Fruit fly (Drosophila melanogaster) whole organism, embryonic: ENCODE data around the gene CG17221.

Experiments
- ATbp ChIP-seq: fragments of 200-800 bp; sonication (Bioruptor generic); optimal IDR thresholded peaks from 2 replicates; lab custom pipeline; 2017; ENCODE audit warnings: missing biosample characterization, mild to moderate bottlenecking, missing genetic modification characterization, missing genetic modification reagents
- CG10267 ChIP-seq: fragments of 200-800 bp; sonication (Bioruptor generic); optimal IDR thresholded peaks from 2 replicates; lab custom pipeline; 2018; ENCODE audit warnings: missing biosample characterization, mild to moderate bottlenecking, missing genetic modification characterization, moderate library complexity
- CG10321 ChIP-seq: fragments of 200-800 bp; sonication (Bioruptor generic); IDR thresholded peaks from 2 replicates; pipeline ENCODE4 v1.3.6; 2022; ENCODE audit warnings: missing biosample characterization, missing genetic modification characterization
- CG10431 ChIP-seq: fragments of 200-800 bp; sonication (Bioruptor generic); optimal IDR thresholded peaks from 3 replicates; lab custom pipeline; 2018; ENCODE audit warnings: missing biosample characterization, mild to moderate bottlenecking, missing genetic modification characterization
- CG10462 ChIP-seq: fragments of 200-800 bp; sonication (Bioruptor generic); optimal IDR thresholded peaks from 2 replicates; lab custom pipeline; 2016; ENCODE audit warnings: missing biosample characterization, missing genetic modification characterization
- CG14050 ChIP-seq: fragments of 200-800 bp; sonication (Bioruptor generic); IDR thresholded peaks from 3 replicates; pipeline ENCODE4 v1.3.6; 2022; ENCODE audit warnings: missing biosample characterization, missing genetic modification characterization
- CG1603 ChIP-seq: fragments of 200-800 bp; sonication (Bioruptor generic); optimal IDR thresholded peaks from 2 replicates; lab custom pipeline; 2019; ENCODE audit warnings: missing biosample characterization, mild to moderate bottlenecking, missing genetic modification characterization, moderate library complexity
- CG17186 ChIP-seq: fragments of 200-800 bp; sonication (Bioruptor generic); optimal IDR thresholded peaks from 3 replicates; lab custom pipeline; 2017; ENCODE audit warnings: missing biosample characterization, missing genetic modification reagents, missing genetic modification characterization
- CG17328 ChIP-seq: fragments of 200-800 bp; sonication (Bioruptor generic); IDR thresholded peaks from 2 replicates; pipeline ENCODE4 v1.3.6; 2022; ENCODE audit warnings: missing biosample characterization, missing genetic modification characterization
- CG17385 ChIP-seq: fragments of 200-800 bp; sonication (Bioruptor generic); optimal IDR thresholded peaks from 3 replicates; lab custom pipeline; 2018; ENCODE audit warnings: missing biosample characterization, mild to moderate bottlenecking, missing genetic modification characterization
- CG2116 ChIP-seq: fragments of 200-800 bp; sonication (Bioruptor generic); optimal IDR thresholded peaks from 3 replicates; lab custom pipeline; 2018; ENCODE audit warnings: missing biosample characterization, mild to moderate bottlenecking, missing genetic modification characterization
- CG3163 ChIP-seq: fragments of 200-800 bp; sonication (Bioruptor generic); optimal IDR thresholded peaks from 3 replicates; lab custom pipeline; 2016; ENCODE audit warnings: missing biosample characterization, missing genetic modification characterization
- CG32772 ChIP-seq: fragments of 200-800 bp; sonication (Bioruptor generic); IDR thresholded peaks from 2 replicates; pipeline ENCODE4 v1.3.6; 2022; ENCODE audit warnings: missing biosample characterization, missing genetic modification characterization
- CG3407 ChIP-seq: fragments of 200-800 bp; sonication (Bioruptor generic); optimal IDR thresholded peaks from 2 replicates; lab custom pipeline; 2018; ENCODE audit warnings: missing biosample characterization, mild to moderate bottlenecking, missing genetic modification characterization
- CG34422 ChIP-seq: fragments of 200-800 bp; sonication (Bioruptor generic); IDR thresholded peaks from 3 replicates; pipeline ENCODE4 v1.3.6; 2022; ENCODE audit warnings: missing biosample characterization, missing genetic modification characterization
- CG42726 ChIP-seq: fragments of 200-800 bp; sonication (Bioruptor generic); IDR thresholded peaks from 2 replicates; pipeline ENCODE4 v1.3.6; 2022; ENCODE audit warnings: missing biosample characterization, missing genetic modification characterization; ENCODE audit not compliant: partially characterized antibody
- CG4820 ChIP-seq: fragments of 200-800 bp; sonication (Bioruptor generic); optimal IDR thresholded peaks from 3 replicates; lab custom pipeline; 2016; ENCODE audit warnings: missing biosample characterization, missing genetic modification characterization
- CG5180 ChIP-seq: fragments of 200-800 bp; sonication (Bioruptor generic); optimal IDR thresholded peaks from 3 replicates; lab custom pipeline; 2017; ENCODE audit warnings: missing biosample characterization, missing genetic modification characterization, mild to moderate bottlenecking, moderate library complexity, missing genetic modification reagents
- CG7928 ChIP-seq: fragments of 200-800 bp; sonication (Bioruptor generic); optimal IDR thresholded peaks from 2 replicates; lab custom pipeline; 2017; ENCODE audit warnings: missing biosample characterization, mild to moderate bottlenecking, missing genetic modification characterization
- Dip2 ChIP-seq: fragments of 200-800 bp; sonication (Bioruptor generic); IDR thresholded peaks from 2 replicates; pipeline ENCODE4 v1.3.6; 2022; ENCODE audit warnings: missing biosample characterization, missing genetic modification characterization
- Fer3 ChIP-seq: fragments of 200-800 bp; sonication (Bioruptor generic); optimal IDR thresholded peaks from 2 replicates; lab custom pipeline; 2018; ENCODE audit warnings: missing biosample characterization, mild to moderate bottlenecking, missing genetic modification characterization, moderate library complexity
- H15 ChIP-seq: fragments of 200-800 bp; sonication (Bioruptor generic); IDR thresholded peaks from 3 replicates; pipeline ENCODE4 v1.3.6; 2022; ENCODE audit warnings: missing biosample characterization, missing genetic modification characterization
- HHEX ChIP-seq: fragments of 200-800 bp; sonication (Bioruptor generic); optimal IDR thresholded peaks from 3 replicates; lab custom pipeline; 2017; ENCODE audit warnings: missing biosample characterization, mild to moderate bottlenecking, missing genetic modification characterization, missing genetic modification reagents
- Hand ChIP-seq: fragments of 200-800 bp; sonication (Bioruptor generic); optimal IDR thresholded peaks from 2 replicates; lab custom pipeline; 2017; ENCODE audit warnings: mild to moderate bottlenecking, missing biosample characterization, missing genetic modification reagents, missing genetic modification characterization
- Hmx ChIP-seq: fragments of 200-800 bp; sonication (Bioruptor generic); optimal IDR thresholded peaks from 2 replicates; lab custom pipeline; 2016; ENCODE audit warnings: missing biosample characterization, missing genetic modification characterization
- Hr78 ChIP-seq, 2 experiments: fragments of 200-800 bp in 1 of 2; fragments of >200 bp in 1 of 2; sonication (Bioruptor generic) in 1 of 2; optimal IDR thresholded peaks; 2 replicates each; lab custom pipeline; 2017 to 2019; ENCODE audit warnings: missing biosample characterization in 2 of 2, missing genetic modification characterization in 2 of 2, mild to moderate bottlenecking in 1 of 2, moderate library complexity in 1 of 2
- Mad ChIP-seq: fragments of 200-800 bp; sonication (Bioruptor generic); optimal IDR thresholded peaks from 2 replicates; lab custom pipeline; 2016; ENCODE audit warnings: missing biosample characterization, missing genetic modification characterization
- Nf-YA ChIP-seq: fragments of 200-800 bp; sonication (Bioruptor generic); IDR thresholded peaks from 2 replicates; pipeline ENCODE4 v1.3.6; 2022; ENCODE audit warnings: missing biosample characterization, missing genetic modification characterization
- Pdp1 ChIP-seq, 2 experiments: fragments of 200-800 bp; sonication (Bioruptor generic); optimal IDR thresholded peaks; 3 replicates each; lab custom pipeline; 2016; ENCODE audit warnings: missing biosample characterization in 2 of 2, missing genetic modification characterization in 2 of 2, mild to moderate bottlenecking in 1 of 2, moderate library complexity in 1 of 2
- Ravus ChIP-seq: fragments of 200-800 bp; sonication (Bioruptor generic); IDR thresholded peaks from 2 replicates; pipeline ENCODE4 v1.3.6; 2022; ENCODE audit warnings: missing biosample characterization, missing genetic modification characterization
- Sry-δ ChIP-seq: fragments of 200-800 bp; sonication (Bioruptor generic); optimal IDR thresholded peaks from 2 replicates; lab custom pipeline; 2016; ENCODE audit warnings: missing biosample characterization, missing genetic modification characterization
- Xbp1 ChIP-seq: fragments of 200-800 bp; sonication (Bioruptor generic); optimal IDR thresholded peaks from 3 replicates; lab custom pipeline; 2016; ENCODE audit warnings: missing biosample characterization, mild to moderate bottlenecking, missing genetic modification characterization
- ash1 ChIP-seq: fragments of 200-800 bp; sonication (Bioruptor generic); optimal IDR thresholded peaks from 2 replicates; lab custom pipeline; 2018; ENCODE audit warnings: missing biosample characterization, mild to moderate bottlenecking, missing genetic modification characterization
- bab2 ChIP-seq: fragments of 200-800 bp; sonication (Bioruptor generic); optimal IDR thresholded peaks from 2 replicates; lab custom pipeline; 2016; ENCODE audit warnings: missing biosample characterization, missing genetic modification characterization
- bcd ChIP-seq: fragments of 200-800 bp; sonication (Bioruptor generic); optimal IDR thresholded peaks from 2 replicates; lab custom pipeline; 2017; ENCODE audit warnings: missing biosample characterization, mild to moderate bottlenecking, missing genetic modification characterization
- bsh ChIP-seq, 2 experiments: fragments of 200-800 bp; sonication (Bioruptor generic); optimal IDR thresholded peaks; 2 replicates each; lab custom pipeline; 2017 to 2018; ENCODE audit warnings: mild to moderate bottlenecking in 2 of 2, missing biosample characterization in 2 of 2, missing genetic modification characterization in 2 of 2, moderate library complexity in 1 of 2
- cad ChIP-seq: fragments of >200 bp; optimal IDR thresholded peaks from 2 replicates; lab custom pipeline; 2017; ENCODE audit warnings: missing biosample characterization, missing genetic modification characterization
- esg ChIP-seq: fragments of 200-800 bp; sonication (Bioruptor generic); conservative IDR thresholded peaks from 2 replicates; pipeline ENCODE4 v1.3.6; 2022; ENCODE audit warnings: missing biosample characterization, missing genetic modification characterization
- ewg ChIP-seq: fragments of 200-800 bp; sonication (Bioruptor generic); optimal IDR thresholded peaks from 3 replicates; lab custom pipeline; 2017; ENCODE audit warnings: mild to moderate bottlenecking, missing biosample characterization, missing genetic modification reagents, missing genetic modification characterization
- grau ChIP-seq: fragments of 200-800 bp; optimal IDR thresholded peaks from 3 replicates; lab custom pipeline; 2019; ENCODE audit warnings: missing biosample characterization, mild to moderate bottlenecking, missing genetic modification characterization, moderate library complexity
- her ChIP-seq: fragments of 200-800 bp; sonication (Bioruptor generic); optimal IDR thresholded peaks from 2 replicates; lab custom pipeline; 2016; ENCODE audit warnings: missing biosample characterization, missing genetic modification characterization
- ken ChIP-seq: fragments of 200-800 bp; sonication (Bioruptor generic); IDR thresholded peaks from 3 replicates; pipeline ENCODE4 v1.3.6; 2022; ENCODE audit warnings: missing biosample characterization, missing genetic modification characterization
- lab ChIP-seq: fragments of 200-800 bp; sonication (Bioruptor generic); optimal IDR thresholded peaks from 3 replicates; lab custom pipeline; 2017; ENCODE audit warnings: missing biosample characterization, missing genetic modification characterization, mild to moderate bottlenecking, moderate library complexity, missing genetic modification reagents
- nmo ChIP-seq: fragments of 200-800 bp; sonication (Bioruptor generic); optimal IDR thresholded peaks from 2 replicates; lab custom pipeline; 2018; ENCODE audit warnings: missing biosample characterization, mild to moderate bottlenecking, missing genetic modification characterization, moderate library complexity
- org-1 ChIP-seq: fragments of 200-800 bp; sonication (Bioruptor generic); optimal IDR thresholded peaks from 2 replicates; lab custom pipeline; 2017; ENCODE audit warnings: missing biosample characterization, missing genetic modification characterization
- peb ChIP-seq: fragments of 200-800 bp; sonication (Bioruptor generic); IDR thresholded peaks from 2 replicates; pipeline ENCODE4 v1.3.6; 2022; ENCODE audit warnings: missing biosample characterization, missing genetic modification characterization
- psq ChIP-seq: fragments of 200-800 bp; sonication (Bioruptor generic); optimal IDR thresholded peaks from 2 replicates; lab custom pipeline; 2017; ENCODE audit warnings: missing biosample characterization, missing genetic modification characterization
- seq ChIP-seq: fragments of 200-800 bp; sonication (Bioruptor generic); IDR thresholded peaks from 2 replicates; pipeline ENCODE4 v1.3.6; 2022; ENCODE audit warnings: missing biosample characterization, missing genetic modification characterization
- stc ChIP-seq: fragments of 200-800 bp; sonication (Bioruptor generic); IDR thresholded peaks from 2 replicates; pipeline ENCODE4 v1.3.6; 2022; ENCODE audit warnings: missing biosample characterization, missing genetic modification characterization
- vvl ChIP-seq: fragments of 200-800 bp; sonication (Bioruptor generic); IDR thresholded peaks from 2 replicates; pipeline ENCODE4 v1.3.6; 2022; ENCODE audit warnings: missing biosample characterization, missing genetic modification characterization

CG17221 gene

dm6 chr2L:3003399-3003798 is 36.4 kb upstream of the CG17221 start (continued):
- 0 out of 3 replicates have a peak, but pooled peaks have one; percentile 21 for TF ChIP-seq H15 (GFP tag; lab: Robert Waterston, UW)
- peak; percentile 47 for TF ChIP-seq CG5180
- no peak for TF ChIP-seq psq (GFP tag; lab: Kevin White, UChicago)
- peak; percentile 19; the same call in 1 of the 2 replicates for TF ChIP-seq CG10321 (GFP tag; lab: Robert Waterston, UW)
- peak in 1 of 2 experiments; percentile 9 for TF ChIP-seq Hr78 (GFP tag; optimal IDR thresholded peaks at IDR 0.05; lab: Kevin White, UChicago)
- peak in 1 of 2 experiments; percentile 19 for TF ChIP-seq Pdp1 (GFP tag; optimal IDR thresholded peaks at IDR 0.05; lab: Kevin White, UChicago)
- TF ChIP-seq CG7928 (GFP tag; lab: Kevin White, UChicago): no peak
- TF ChIP-seq peb (GFP tag; lab: Robert Waterston, UW): no peak
- TF ChIP-seq bcd (GFP tag; lab: Kevin White, UChicago): peak; percentile 1
- peak; percentile 33 for TF ChIP-seq Xbp1
- TF ChIP-seq CG34422: no peak
- peak; percentile 50; the same call in 1 of the 2 replicates for TF ChIP-seq Nf-YA
- TF ChIP-seq bab2 (GFP tag; lab: Kevin White, UChicago): peak; percentile 59
- TF ChIP-seq CG3163 (GFP tag; lab: Kevin White, UChicago): no peak
- peak; percentile 30 for TF ChIP-seq CG10267 (tag; lab: Kevin White, UChicago)
- TF ChIP-seq Hand (GFP tag; lab: Kevin White, UChicago): no peak
- TF ChIP-seq Hmx (GFP tag; lab: Kevin White, UChicago): no peak
- no peak for TF ChIP-seq CG2116
- peak; percentile 67 for TF ChIP-seq stc (GFP tag; lab: Robert Waterston, UW)
- peak in 1 of 2 experiments; percentile 61 for TF ChIP-seq bsh (GFP tag; optimal IDR thresholded peaks at IDR 0.05; lab: Kevin White, UChicago)
- peak; percentile 59 for TF ChIP-seq CG17385 (GFP tag; lab: Kevin White, UChicago)
- no peak for TF ChIP-seq CG42726 (GFP tag; lab: Robert Waterston, UW)
- peak; percentile 38; the same call in 1 of the 2 replicates for TF ChIP-seq CG17328 (GFP tag; lab: Robert Waterston, UW)
- TF ChIP-seq CG3407 (GFP tag; lab: Kevin White, UChicago): peak; percentile 52
- TF ChIP-seq org-1 (GFP tag; lab: Kevin White, UChicago): peak; percentile 8
- no peak for TF ChIP-seq Sry-δ (GFP tag; lab: Kevin White, UChicago)
- peak; percentile 49 for TF ChIP-seq ewg (GFP tag; lab: Kevin White, UChicago)
- TF ChIP-seq HHEX (GFP tag; lab: Kevin White, UChicago): peak; percentile 55
- TF ChIP-seq ATbp: peak; percentile 85
- peak; percentile 57 for TF ChIP-seq grau (tag; lab: Kevin White, UChicago)
- peak; percentile 2 for TF ChIP-seq CG17186 (GFP tag; lab: Kevin White, UChicago)
- no peak for TF ChIP-seq her (GFP tag; lab: Kevin White, UChicago)
- no peak for TF ChIP-seq Dip2 (GFP tag; lab: Robert Waterston, UW)
- peak; percentile 76 for TF ChIP-seq CG1603
- peak; percentile 63 for TF ChIP-seq nmo (GFP tag; lab: Kevin White, UChicago)
- peak; percentile 33 for TF ChIP-seq Fer3 (tag; lab: Kevin White, UChicago)
- TF ChIP-seq CG10462 (GFP tag; lab: Kevin White, UChicago): no peak
- 0 out of 3 replicates have a peak, but pooled peaks have one; percentile 21 for TF ChIP-seq CG14050 (GFP tag; lab: Robert Waterston, UW)
- TF ChIP-seq lab: peak; percentile 51
- TF ChIP-seq ken (GFP tag; lab: Robert Waterston, UW): peak; percentile 46; the same call in 1 of the 3 replicates
- TF ChIP-seq CG32772 (GFP tag; lab: Robert Waterston, UW): 0 out of 2 replicates have a peak, but pooled peaks have one; percentile 42
- TF ChIP-seq ash1 (GFP tag; lab: Kevin White, UChicago): no peak
- peak; percentile 41; the same call in 1 of the 2 replicates for TF ChIP-seq esg (GFP tag; lab: Robert Waterston, UW)
- peak; percentile 12 for TF ChIP-seq CG4820
- peak; percentile 69 for TF ChIP-seq vvl (GFP tag; lab: Robert Waterston, UW)
- no peak for TF ChIP-seq Mad
- no peak for TF ChIP-seq Ravus (GFP tag; lab: Robert Waterston, UW)
- no peak for TF ChIP-seq cad
- no peak for TF ChIP-seq CG10431
- TF ChIP-seq seq (GFP tag; lab: Robert Waterston, UW): 0 out of 2 replicates have a peak, but pooled peaks have one; percentile 20
